Worm (Caenorhabditis elegans) whole organism, mixed stage, embryonic: Measurements from ENCODE around the gene clc-11.

ENCODE experiments used
- ceh-43 ChIP-seq: fragments of 200-800 bp; sonication (Bioruptor generic); optimal IDR thresholded peaks from 2 replicates; lab custom pipeline; 2018; ENCODE audit warnings: mild to moderate bottlenecking, missing genetic modification characterization, moderate library complexity, missing compliant biosample characterization
- ces-1 ChIP-seq: fragments of 150-350 bp; optimal IDR thresholded peaks from 2 replicates; lab custom pipeline; 2014; ENCODE audit warnings: missing biosample characterization, missing genetic modification reagents, missing genetic modification characterization
- drap-1 ChIP-seq: fragments of 200-800 bp; sonication (Bioruptor generic); optimal IDR thresholded peaks from 3 replicates; lab custom pipeline; 2018; ENCODE audit warnings: mild to moderate bottlenecking, missing genetic modification characterization, missing compliant biosample characterization
- elt-1 ChIP-seq: sonication (generic microtip); optimal IDR thresholded peaks from 2 replicates; lab custom pipeline; 2017; ENCODE audit warnings: missing genetic modification characterization, mild to moderate bottlenecking, missing compliant biosample characterization, antibody characterized with exemption, moderate library complexity, borderline replicate concordance; ENCODE audit not compliant: insufficient read depth
- lin-13 ChIP-seq: fragments of 150-350 bp; optimal IDR thresholded peaks from 2 replicates; lab custom pipeline; 2014; ENCODE audit warnings: missing biosample characterization, missing genetic modification characterization
- nhr-12 ChIP-seq: fragments of 150-350 bp; optimal IDR thresholded peaks from 2 replicates; lab custom pipeline; 2014; ENCODE audit warnings: missing biosample characterization, missing genetic modification characterization
- nhr-2 ChIP-seq: fragments of 150-350 bp; optimal IDR thresholded peaks from 2 replicates; lab custom pipeline; 2014; ENCODE audit warnings: missing biosample characterization, missing genetic modification characterization
- sem-2 ChIP-seq: fragments of 200-800 bp; sonication (Bioruptor generic); optimal IDR thresholded peaks from 2 replicates; lab custom pipeline; 2018; ENCODE audit warnings: mild to moderate bottlenecking, missing genetic modification characterization, missing compliant biosample characterization
- snpc-4 ChIP-seq: fragments of 150-350 bp; optimal IDR thresholded peaks from 2 replicates; lab custom pipeline; 2014; ENCODE audit warnings: missing biosample characterization, missing genetic modification characterization
- unc-120 ChIP-seq: sonication (generic microtip); optimal IDR thresholded peaks from 2 replicates; lab custom pipeline; 2017; ENCODE audit warnings: missing genetic modification characterization, missing compliant biosample characterization; ENCODE audit not compliant: poor library complexity, severe bottlenecking
- unc-39 ChIP-seq: fragments of 150-350 bp; optimal IDR thresholded peaks from 2 replicates; lab custom pipeline; 2014; ENCODE audit warnings: missing biosample characterization, missing genetic modification characterization
- unc-62 ChIP-seq: fragments of 150-350 bp; optimal IDR thresholded peaks from 2 replicates; lab custom pipeline; 2014; ENCODE audit warnings: missing biosample characterization, missing genetic modification reagents, missing genetic modification characterization

DNA sequence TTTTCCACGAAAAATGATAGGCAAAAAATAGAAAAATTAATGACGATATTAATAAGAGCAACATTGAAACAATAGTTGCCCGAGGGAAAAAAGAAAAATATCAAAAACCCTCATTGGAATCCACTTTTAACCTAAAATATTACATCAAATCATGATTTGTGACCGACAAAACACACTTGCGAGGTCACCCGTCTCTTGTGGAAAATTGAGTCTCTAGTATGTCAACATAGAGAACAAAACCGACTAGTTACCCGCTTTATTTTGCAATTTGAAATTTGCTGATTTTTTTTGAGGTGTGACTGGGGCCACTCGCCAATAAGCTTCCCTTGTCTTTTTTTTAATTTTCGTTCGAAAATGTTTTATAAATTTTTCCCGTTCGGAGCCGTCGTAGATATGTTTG lies 36.3 kb upstream of the clc-11 start, which contains the start of gene cyp-33D1:
- TF ChIP-seq ceh-43 (no peak), unc-120 (tag; lab: Kevin White, UChicago) (no peak), elt-1 (tag; lab: Kevin White, UChicago) (no peak), snpc-4 (tag; lab: Kevin White, UChicago) (no peak), nhr-12 (tag; lab: Kevin White, UChicago) (no peak), unc-62 (GFP tag; lab: Kevin White, UChicago) (no peak), nhr-2 (tag; lab: Kevin White, UChicago) (no peak), ces-1 (no peak), unc-39 (tag; lab: Kevin White, UChicago) (no peak), drap-1 (GFP tag; lab: Kevin White, UChicago) (no peak), lin-13 (tag; lab: Kevin White, UChicago) (no peak), sem-2 (GFP tag; lab: Kevin White, UChicago) (no peak)
